Worm (Caenorhabditis elegans) whole organism, L2 larva: ENCODE measurements around the gene cyh-1.

ENCODE experiments used
- R02D3.7 ChIP-seq: fragments of 150-350 bp; optimal IDR thresholded peaks from 2 replicates; lab custom pipeline; 2014; ENCODE audit warnings: missing biosample characterization, missing genetic modification characterization
- ama-1 ChIP-seq: fragments of 150-350 bp; optimal IDR thresholded peaks from 2 replicates; lab custom pipeline; 2018; ENCODE audit warnings: inconsistent platforms
- fos-1 ChIP-seq: fragments of 150-350 bp; optimal IDR thresholded peaks from 2 replicates; lab custom pipeline; 2014; ENCODE audit warnings: missing biosample characterization, missing genetic modification characterization
- skn-1 ChIP-seq: sonication (generic microtip); optimal IDR thresholded peaks from 2 replicates; lab custom pipeline; 2017; ENCODE audit warnings: missing biosample characterization, missing genetic modification characterization

DNA sequence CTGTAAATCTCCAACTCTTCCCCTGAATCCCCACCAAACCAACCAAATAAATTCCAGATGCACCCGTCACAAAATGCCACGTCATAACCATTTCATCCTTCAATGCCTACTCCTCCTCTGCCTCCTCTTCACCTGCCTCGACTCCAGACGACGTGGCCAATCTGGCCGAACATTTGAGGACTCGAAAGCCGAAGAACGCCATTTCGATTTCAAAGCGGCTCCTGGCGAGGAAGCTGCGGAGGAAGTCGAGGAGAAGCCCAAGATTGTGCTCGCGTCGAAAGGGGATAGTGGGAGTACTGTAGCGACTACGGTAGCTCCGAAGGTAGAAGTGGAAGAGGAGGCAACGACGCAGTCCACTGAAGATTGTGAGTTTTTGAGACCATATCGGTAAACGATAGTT, 52.6 kb downstream of the cyh-1 start, which contains the start of gene lgc-45:
- TF ChIP-seq R02D3.7 (tag; lab: Kevin White, UChicago) (no peak), ama-1 (lab: Kevin White, UChicago) (no peak), skn-1 (tag; lab: Kevin White, UChicago) (no peak), fos-1 (tag; lab: Kevin White, UChicago) (no peak)
